Fruit fly (Drosophila melanogaster): ENCODE data around the gene CG5646.

DNA sequence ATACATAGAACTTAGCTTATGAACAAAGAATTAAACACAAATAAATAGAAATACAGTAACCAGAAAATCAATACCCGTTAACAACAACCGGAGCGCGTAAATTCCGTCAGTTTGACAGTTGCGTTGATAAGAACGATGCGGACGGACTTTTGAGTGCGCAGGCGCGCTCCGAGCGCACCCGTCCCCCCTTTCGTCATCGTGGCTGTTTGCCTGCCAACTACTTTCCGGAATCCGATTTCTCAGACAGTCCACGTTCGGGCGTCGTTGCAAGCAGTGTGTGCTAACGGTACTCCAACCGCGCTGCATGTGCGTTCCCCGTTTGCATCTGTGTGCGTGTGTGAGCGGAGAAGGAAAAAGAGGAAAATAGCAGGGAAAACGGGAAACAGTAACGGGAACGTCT is 46.9 kb upstream of the CG5646 start:
- TF ChIP-seq usp (GFP tag; optimal IDR thresholded peaks at IDR 0.05), result no peak
- TF ChIP-seq CG8478 (optimal IDR thresholded peaks at IDR 0.05), result no peak
- TF ChIP-seq pan (optimal IDR thresholded peaks at IDR 0.05), result no peak
- TF ChIP-seq EcR (GFP tag; optimal IDR thresholded peaks at IDR 0.05), result no peak
- TF ChIP-seq Dll (optimal IDR thresholded peaks at IDR 0.05), result no peak
